Fruit fly (Drosophila melanogaster): ENCODE data around the gene Nhe3.

Nhe3 gene

dm6 chr2L:6673211-6674012, 10.8 kb downstream of the Nhe3 start, which contains the start of gene Spn27A (continued):
- no peak for TF ChIP-seq Dip2 (GFP tag; IDR thresholded peaks at IDR 0.05)
- TF ChIP-seq tna (GFP tag; IDR thresholded peaks at IDR 0.05; ENCODE audit: partially characterized antibody): no peak
- TF ChIP-seq CG6254 (GFP tag; optimal IDR thresholded peaks at IDR 0.05): no peak
- TF ChIP-seq Gug (GFP tag; IDR thresholded peaks at IDR 0.05): 0 out of 4 replicates have a peak, but pooled peaks have one; percentile 9
- no peak for TF ChIP-seq dimm (GFP tag; IDR thresholded peaks at IDR 0.05)
- no peak for TF ChIP-seq pfk (GFP tag; optimal IDR thresholded peaks at IDR 0.05)
- no peak; the same call in 1 of the 2 replicates for TF ChIP-seq wor (GFP tag; IDR thresholded peaks at IDR 0.05)
- peak; percentile 46 for TF ChIP-seq CG9727 (GFP tag; optimal IDR thresholded peaks at IDR 0.05)
- TF ChIP-seq CG17328 (GFP tag; IDR thresholded peaks at IDR 0.05): peak; percentile 39; the same call in 1 of the 2 replicates
- peak in 1 of 2 experiments; percentile 53 for TF ChIP-seq Eip74EF (GFP tag; optimal IDR thresholded peaks at IDR 0.05)
- TF ChIP-seq CG6813 (GFP tag; optimal IDR thresholded peaks at IDR 0.05): peak; percentile 25
- TF ChIP-seq gcm2 (GFP tag; optimal IDR thresholded peaks at IDR 0.05): no peak
- no peak for TF ChIP-seq Lpt (GFP tag; optimal IDR thresholded peaks at IDR 0.05)
- peak; percentile 59 for TF ChIP-seq Sox100B (GFP tag; optimal IDR thresholded peaks at IDR 0.05)
- peak; percentile 45; the same call in 1 of the 2 replicates for TF ChIP-seq amos (GFP tag; IDR thresholded peaks at IDR 0.05; ENCODE audit: partially characterized antibody)
- TF ChIP-seq danr (GFP tag; IDR thresholded peaks at IDR 0.05): no peak
- TF ChIP-seq CG11560 (tag; IDR thresholded peaks at IDR 0.05): no peak
- TF ChIP-seq pb (GFP tag; optimal IDR thresholded peaks at IDR 0.05): peak; percentile 32
- TF ChIP-seq Chrac-16 (GFP tag; optimal IDR thresholded peaks at IDR 0.05): peak; percentile 34
- TF ChIP-seq pnt (GFP tag; optimal IDR thresholded peaks at IDR 0.05): peak; percentile 55
- peak; percentile 53 for TF ChIP-seq slp2 (GFP tag; optimal IDR thresholded peaks at IDR 0.05)
- peak; percentile 29 for TF ChIP-seq Fer2 (tag; optimal IDR thresholded peaks at IDR 0.05)
- peak; percentile 49; the same call in 1 of the 2 replicates for TF ChIP-seq CG10366 (GFP tag; IDR thresholded peaks at IDR 0.05)
- TF ChIP-seq ham (GFP tag; IDR thresholded peaks at IDR 0.05): no peak
- no peak for TF ChIP-seq CG10959 (GFP tag; IDR thresholded peaks at IDR 0.05)
- no peak for TF ChIP-seq klu (GFP tag; IDR thresholded peaks at IDR 0.05)
- peak; percentile 53 for TF ChIP-seq kay (GFP tag; optimal IDR thresholded peaks at IDR 0.05)
- TF ChIP-seq trh (GFP tag; optimal IDR thresholded peaks at IDR 0.05): no peak
- TF ChIP-seq Hand (GFP tag; optimal IDR thresholded peaks at IDR 0.05): no peak
- no peak for TF ChIP-seq Hmx (GFP tag; optimal IDR thresholded peaks at IDR 0.05)
- TF ChIP-seq CG11504 (tag; optimal IDR thresholded peaks at IDR 0.05): no peak
- peak; percentile 57 for TF ChIP-seq CG4424 (GFP tag; optimal IDR thresholded peaks at IDR 0.05)
- peak; percentile 28 for TF ChIP-seq odd (GFP tag; optimal IDR thresholded peaks at IDR 0.05)
- peak; percentile 6 for TF ChIP-seq zf30C (GFP tag; optimal IDR thresholded peaks at IDR 0.05)
- TF ChIP-seq Blimp-1 (GFP tag; optimal IDR thresholded peaks at IDR 0.05): peak; percentile 66
- peak; percentile 43 for TF ChIP-seq CG10654 (GFP tag; optimal IDR thresholded peaks at IDR 0.05)
- peak; percentile 6 for TF ChIP-seq vfl (GFP tag; optimal IDR thresholded peaks at IDR 0.05)
- TF ChIP-seq CG11085 (GFP tag; IDR thresholded peaks at IDR 0.05): no peak
- TF ChIP-seq az2 (GFP tag; optimal IDR thresholded peaks at IDR 0.05): peak; percentile 70
- TF ChIP-seq eve (GFP tag; optimal IDR thresholded peaks at IDR 0.05): no peak
- peak; percentile 59 for TF ChIP-seq fd96Cb (tag; optimal IDR thresholded peaks at IDR 0.05)
- peak; percentile 78 for TF ChIP-seq sqz (GFP tag; optimal IDR thresholded peaks at IDR 0.05)
- peak; percentile 59 for TF ChIP-seq Dip3 (GFP tag; optimal IDR thresholded peaks at IDR 0.05)
- TF ChIP-seq CG14710 (tag; optimal IDR thresholded peaks at IDR 0.05): peak; percentile 75
- TF ChIP-seq jigr1 (GFP tag; IDR thresholded peaks at IDR 0.05): no peak
- TF ChIP-seq HLH54F (GFP tag; optimal IDR thresholded peaks at IDR 0.05): peak; percentile 70
- TF ChIP-seq CoRest (tag; optimal IDR thresholded peaks at IDR 0.05): peak; percentile 68
- TF ChIP-seq slou (GFP tag; optimal IDR thresholded peaks at IDR 0.05): peak; percentile 51
- peak; percentile 31 for TF ChIP-seq salm (tag; optimal IDR thresholded peaks at IDR 0.05)
